Worm (Caenorhabditis elegans) whole organism, mixed stage, embryonic: Measurements from ENCODE around the gene Y53G8AL.4.

ENCODE experiments used
- ceh-83 ChIP-seq: fragments of 200-800 bp; sonication (Bioruptor generic); optimal IDR thresholded peaks from 2 replicates; lab custom pipeline; 2018; ENCODE audit warnings: mild to moderate bottlenecking, missing genetic modification characterization, missing compliant biosample characterization
- unc-39 ChIP-seq: fragments of 150-350 bp; optimal IDR thresholded peaks from 2 replicates; lab custom pipeline; 2014; ENCODE audit warnings: missing biosample characterization, missing genetic modification characterization
- unc-62 ChIP-seq: fragments of 150-350 bp; optimal IDR thresholded peaks from 2 replicates; lab custom pipeline; 2014; ENCODE audit warnings: missing biosample characterization, missing genetic modification reagents, missing genetic modification characterization

ce11 chrIII:3249038-3249420, 1.4 kb downstream of the Y53G8AL.4 start:
- no peak for TF ChIP-seq unc-39 (tag; lab: Kevin White, UChicago)
- TF ChIP-seq unc-62, result no peak
- no peak for TF ChIP-seq ceh-83
